5 fruit fly cellular contexts compared by ENCODE assay signal in the genomic region with DNA sequence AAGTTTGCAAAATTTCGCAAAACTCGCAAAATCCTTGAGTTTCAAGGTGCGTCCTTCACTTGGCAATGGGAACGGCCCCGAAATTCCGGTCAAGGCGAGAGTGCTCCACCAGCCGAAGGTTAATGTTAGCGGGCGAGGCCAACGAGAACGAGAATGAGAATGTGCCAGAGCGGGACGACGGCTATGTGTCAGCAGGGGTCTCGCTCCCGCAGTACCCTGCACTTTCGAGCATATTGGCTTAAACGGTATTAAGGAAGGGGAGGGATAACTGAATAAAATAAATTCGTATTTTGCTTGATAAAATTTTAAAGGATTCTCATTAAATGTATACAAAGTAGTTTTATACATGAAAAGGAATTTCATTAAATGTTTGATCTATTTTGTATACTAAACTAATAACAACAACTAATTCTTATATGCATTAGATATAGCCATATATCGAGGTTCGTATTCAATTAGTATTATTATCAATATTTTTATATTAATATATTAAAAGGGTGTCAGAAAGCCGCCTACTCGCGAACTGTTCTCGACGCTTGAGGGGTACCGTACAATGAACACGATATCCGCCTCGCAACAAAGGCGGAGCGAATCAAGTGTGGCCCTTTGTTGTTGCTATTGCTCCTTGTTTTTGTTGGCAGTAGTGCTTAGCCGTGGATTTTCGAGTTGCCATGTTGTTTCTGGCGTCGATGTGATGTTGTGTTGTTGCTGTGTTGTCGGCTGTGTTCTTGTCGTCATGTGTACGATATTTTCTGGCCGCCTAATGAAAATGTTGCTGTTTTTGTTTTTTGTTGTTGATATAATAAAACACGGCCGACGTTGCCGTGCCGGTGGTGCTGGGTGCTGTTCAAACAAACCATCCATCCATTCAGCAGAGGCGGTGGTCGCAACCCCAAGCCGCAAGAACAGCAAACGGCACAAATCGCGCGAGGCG.
TF ChIP-seq lines count a peak whose summit lies in the region.

No protein-coding gene starts in this region.

TF ChIP-seq in whole organism, adult, 20 proteins besides CTCF, POLR2A, EP300 and RAD21 (continued from another document):
- TF ChIP-seq CG5204 (GFP tag; optimal IDR thresholded peaks at IDR 0.05; lab: Kevin White, UChicago), result peak; percentile 72
- peak; percentile 87 for TF ChIP-seq CG7045 (GFP tag; optimal IDR thresholded peaks at IDR 0.05; lab: Kevin White, UChicago)
- peak; percentile 63 for TF ChIP-seq tj (GFP tag; optimal IDR thresholded peaks at IDR 0.05; lab: Kevin White, UChicago)
- TF ChIP-seq toe (GFP tag; optimal IDR thresholded peaks at IDR 0.05; lab: Kevin White, UChicago), result peak; percentile 79
- TF ChIP-seq pad (GFP tag; optimal IDR thresholded peaks at IDR 0.05; lab: Kevin White, UChicago), result peak; percentile 98
- no peak for TF ChIP-seq cic (GFP tag; optimal IDR thresholded peaks at IDR 0.05; lab: Kevin White, UChicago)

TF ChIP-seq in whole organism, embryonic, 481 proteins besides CTCF, POLR2A, EP300 and RAD21 (continued from another document and continues in another):
- TF ChIP-seq fd64A (GFP tag; optimal IDR thresholded peaks at IDR 0.05; lab: Kevin White, UChicago) (no peak), da (GFP tag; optimal IDR thresholded peaks at IDR 0.05; lab: Kevin White, UChicago) (no peak), Hr3 (GFP tag; optimal IDR thresholded peaks at IDR 0.05; lab: Kevin White, UChicago) (peak; percentile 97), PHDP (tag; optimal IDR thresholded peaks at IDR 0.05; lab: Kevin White, UChicago) (peak; percentile 94), vfl (GFP tag; optimal IDR thresholded peaks at IDR 0.05; lab: Kevin White, UChicago) (peak; percentile 60), tll (GFP tag; optimal IDR thresholded peaks at IDR 0.05; lab: Kevin White, UChicago) (no peak), CG3726 (GFP tag; IDR thresholded peaks at IDR 0.05; lab: Robert Waterston, UW) (no peak), Med (GFP tag; lab: Kevin White, UChicago) (peak; percentile 71), GATAe (GFP tag; conservative IDR thresholded peaks at IDR 0.05; lab: Robert Waterston, UW) (no peak), knrl (GFP tag; IDR thresholded peaks at IDR 0.05; lab: Robert Waterston, UW; ENCODE audit: partially characterized antibody) (no peak), CG18599 (GFP tag; optimal IDR thresholded peaks at IDR 0.05; lab: Kevin White, UChicago) (peak; percentile 96), CG32532 (GFP tag; IDR thresholded peaks at IDR 0.05; lab: Robert Waterston, UW) (no peak), Poxn (GFP tag; IDR thresholded peaks at IDR 0.05; lab: Robert Waterston, UW) (no peak), CG6272 (GFP tag; IDR thresholded peaks at IDR 0.05; lab: Robert Waterston, UW) (peak; percentile 74), CG8089 (GFP tag; optimal IDR thresholded peaks at IDR 0.05; lab: Kevin White, UChicago) (peak; percentile 63), CG12769 (tag; optimal IDR thresholded peaks at IDR 0.05; lab: Kevin White, UChicago) (peak; percentile 9), Trl (optimal IDR thresholded peaks at IDR 0.05; lab: Kevin White, UChicago) (no peak), Trl (GFP tag; optimal IDR thresholded peaks at IDR 0.05; lab: Kevin White, UChicago) (peak; percentile 59), CG10321 (GFP tag; IDR thresholded peaks at IDR 0.05; lab: Robert Waterston, UW) (no peak), Oli (tag; optimal IDR thresholded peaks at IDR 0.05; lab: Kevin White, UChicago) (peak; percentile 97), CG3847 (GFP tag; IDR thresholded peaks at IDR 0.05; lab: Robert Waterston, UW) (no peak), cas (GFP tag; IDR thresholded peaks at IDR 0.05; lab: Robert Waterston, UW) (no peak), slp2 (GFP tag; optimal IDR thresholded peaks at IDR 0.05; lab: Kevin White, UChicago) (peak; percentile 70), gem (tag; optimal IDR thresholded peaks at IDR 0.05; lab: Kevin White, UChicago) (peak; percentile 99), Bdp1 (GFP tag; optimal IDR thresholded peaks at IDR 0.05; lab: Kevin White, UChicago) (peak; percentile 39), her (GFP tag; optimal IDR thresholded peaks at IDR 0.05; lab: Kevin White, UChicago) (peak; percentile 30), CG17612 (GFP tag; IDR thresholded peaks at IDR 0.05; lab: Robert Waterston, UW) (no peak), CG2712 (tag; optimal IDR thresholded peaks at IDR 0.05; lab: Kevin White, UChicago) (peak; percentile 98), en (GFP tag; optimal IDR thresholded peaks at IDR 0.05; lab: Kevin White, UChicago) (peak; percentile 51), sqz (GFP tag; optimal IDR thresholded peaks at IDR 0.05; lab: Kevin White, UChicago) (peak; percentile 81)

TF ChIP-seq in whole organism, prepupa, 60 proteins besides CTCF, POLR2A, EP300 and RAD21 (continued from another document and continues in another):
- TF ChIP-seq CG11294 (GFP tag; IDR thresholded peaks at IDR 0.05; lab: Robert Waterston, UW) (no peak), CG6163 (GFP tag; IDR thresholded peaks at IDR 0.05; lab: Robert Waterston, UW) (no peak), CG6276 (GFP tag; optimal IDR thresholded peaks at IDR 0.05; lab: Kevin White, UChicago) (peak; percentile 83), dsx (GFP tag; optimal IDR thresholded peaks at IDR 0.05; lab: Kevin White, UChicago; ENCODE audit: poor library complexity, severe bottlenecking) (peak; percentile 80), CG8319 (GFP tag; optimal IDR thresholded peaks at IDR 0.05; lab: Kevin White, UChicago) (peak; percentile 76), Hr38 (GFP tag; optimal IDR thresholded peaks at IDR 0.05; lab: Kevin White, UChicago) (no peak), Hr39 (GFP tag; optimal IDR thresholded peaks at IDR 0.05; lab: Kevin White, UChicago) (peak; percentile 70), fd85E (GFP tag; optimal IDR thresholded peaks at IDR 0.05; lab: Kevin White, UChicago) (peak; percentile 14), CG6854 (GFP tag; optimal IDR thresholded peaks at IDR 0.05; lab: Kevin White, UChicago) (no peak), CG16779 (tag; optimal IDR thresholded peaks at IDR 0.05; lab: Kevin White, UChicago) (peak; percentile 88), Sox14 (GFP tag; optimal IDR thresholded peaks at IDR 0.05; lab: Kevin White, UChicago) (peak; percentile 59), cyc (GFP tag; optimal IDR thresholded peaks at IDR 0.05; lab: Kevin White, UChicago) (peak; percentile 82), Eip78C (GFP tag; lab: Kevin White, UChicago) (peak; percentile 96), lz (GFP tag; optimal IDR thresholded peaks at IDR 0.05; lab: Kevin White, UChicago) (peak; percentile 77), CG11902 (GFP tag; optimal IDR thresholded peaks at IDR 0.05; lab: Kevin White, UChicago) (peak; percentile 87), CG11762 (GFP tag; optimal IDR thresholded peaks at IDR 0.05; lab: Kevin White, UChicago; ENCODE audit: insufficient read depth) (peak; percentile 84), CG6792 (GFP tag; optimal IDR thresholded peaks at IDR 0.05; lab: Kevin White, UChicago) (peak; percentile 85), Hr4 (GFP tag; optimal IDR thresholded peaks at IDR 0.05; lab: Kevin White, UChicago) (peak; percentile 69), topi (GFP tag; optimal IDR thresholded peaks at IDR 0.05; lab: Kevin White, UChicago) (peak; percentile 79), CG31627 (GFP tag; optimal IDR thresholded peaks at IDR 0.05; lab: Kevin White, UChicago) (peak; percentile 75), spab (GFP tag; optimal IDR thresholded peaks at IDR 0.05; lab: Kevin White, UChicago) (peak; percentile 90), CG4318 (GFP tag; optimal IDR thresholded peaks at IDR 0.05; lab: Kevin White, UChicago) (peak; percentile 86), acj6 (GFP tag; optimal IDR thresholded peaks at IDR 0.05; lab: Kevin White, UChicago) (peak; percentile 88), dac (GFP tag; optimal IDR thresholded peaks at IDR 0.05; lab: Kevin White, UChicago) (peak; percentile 57), Smox (GFP tag; optimal IDR thresholded peaks at IDR 0.05; lab: Kevin White, UChicago) (peak; percentile 72), Eip75B (GFP tag; optimal IDR thresholded peaks at IDR 0.05; lab: Kevin White, UChicago) (peak; percentile 90), Sox15 (GFP tag; optimal IDR thresholded peaks at IDR 0.05; lab: Kevin White, UChicago) (peak; percentile 78), eg (GFP tag; IDR thresholded peaks at IDR 0.05; lab: Robert Waterston, UW) (no peak), Gug (GFP tag; IDR thresholded peaks at IDR 0.05; lab: Robert Waterston, UW) (no peak), CG8119 (GFP tag; IDR thresholded peaks at IDR 0.05; lab: Robert Waterston, UW) (no peak)

TF ChIP-seq in whole organism, pupa, 21 proteins besides CTCF, POLR2A, EP300 and RAD21 (continued from another document):
- TF ChIP-seq CG15710 (tag; optimal IDR thresholded peaks at IDR 0.05; lab: Kevin White, UChicago), result peak; percentile 94
- TF ChIP-seq CG32121 (GFP tag; IDR thresholded peaks at IDR 0.05; lab: Robert Waterston, UW), result no peak
- peak; percentile 87 for TF ChIP-seq Pif1B (GFP tag; optimal IDR thresholded peaks at IDR 0.05; lab: Kevin White, UChicago)
- peak; percentile 90 for TF ChIP-seq CG8301 (tag; optimal IDR thresholded peaks at IDR 0.05; lab: Kevin White, UChicago)

TF ChIP-seq in whole organism, wandering third instar larva, 38 proteins besides CTCF, POLR2A, EP300 and RAD21 (continued from another document):
- TF ChIP-seq br (GFP tag; optimal IDR thresholded peaks at IDR 0.05; lab: Kevin White, UChicago) (peak; percentile 57), usp (GFP tag; optimal IDR thresholded peaks at IDR 0.05; lab: Kevin White, UChicago) (no peak), foxo (GFP tag; optimal IDR thresholded peaks at IDR 0.05; lab: Kevin White, UChicago) (peak; percentile 62 to 88), pan (optimal IDR thresholded peaks at IDR 0.05; lab: Kevin White, UChicago) (no peak), sv (GFP tag; optimal IDR thresholded peaks at IDR 0.05; lab: Kevin White, UChicago) (peak; percentile 88), dmrt93B (GFP tag; optimal IDR thresholded peaks at IDR 0.05; lab: Kevin White, UChicago) (peak; percentile 86), Mio (GFP tag; optimal IDR thresholded peaks at IDR 0.05; lab: Kevin White, UChicago) (no peak), Rel (GFP tag; optimal IDR thresholded peaks at IDR 0.05; lab: Kevin White, UChicago) (no peak), Rel (tag; optimal IDR thresholded peaks at IDR 0.05; lab: Kevin White, UChicago) (peak; percentile 87), Sp1 (GFP tag; optimal IDR thresholded peaks at IDR 0.05; lab: Kevin White, UChicago) (peak; percentile 97)
